Worm (Caenorhabditis elegans) whole organism, L3 larva: Measurements from ENCODE around the gene taf-13.

Experiments
- R02D3.7 ChIP-seq: fragments of 150-350 bp; optimal IDR thresholded peaks from 2 replicates; lab custom pipeline; 2014; ENCODE audit warnings: missing biosample characterization, missing genetic modification characterization
- lin-39 ChIP-seq: fragments of 150-350 bp; optimal IDR thresholded peaks from 2 replicates; lab custom pipeline; 2018; ENCODE audit warnings: missing biosample characterization, missing genetic modification reagents, missing genetic modification characterization
- nhr-237 ChIP-seq: fragments of 150-350 bp; optimal IDR thresholded peaks from 2 replicates; lab custom pipeline; 2014; ENCODE audit warnings: missing biosample characterization, missing genetic modification characterization
- tbx-2 ChIP-seq: sonication (generic microtip); optimal IDR thresholded peaks from 2 replicates; lab custom pipeline; 2016; ENCODE audit warnings: mild to moderate bottlenecking, missing genetic modification characterization, missing compliant biosample characterization

ce11 chrII:10639110-10639509 lies 33.7 kb upstream of the taf-13 start, which contains the start of gene M28.9:
- no peak for TF ChIP-seq nhr-237
- TF ChIP-seq lin-39 (tag; lab: Kevin White, UChicago) = no peak
- TF ChIP-seq tbx-2 (tag; lab: Kevin White, UChicago) = no peak
- TF ChIP-seq R02D3.7 (tag; lab: Kevin White, UChicago) = no peak
